Worm (Caenorhabditis elegans) whole organism, L2 larva: ENCODE results near the gene tmc-1.

ENCODE experiments used
- ama-1 ChIP-seq: fragments of 150-350 bp; optimal IDR thresholded peaks from 2 replicates; lab custom pipeline; 2018; ENCODE audit warnings: inconsistent platforms
- blmp-1 ChIP-seq: sonication (generic microtip); optimal IDR thresholded peaks from 2 replicates; lab custom pipeline; 2017; ENCODE audit warnings: missing genetic modification characterization, mild to moderate bottlenecking, missing compliant biosample characterization, antibody characterized with exemption, moderate library complexity; ENCODE audit not compliant: insufficient read depth
- egl-27 ChIP-seq: sonication (generic microtip); optimal IDR thresholded peaks from 3 replicates; lab custom pipeline; 2017; ENCODE audit warnings: missing biosample characterization, missing genetic modification reagents, missing genetic modification characterization
- elt-1 ChIP-seq: fragments of 150-350 bp; optimal IDR thresholded peaks from 2 replicates; lab custom pipeline; 2014; ENCODE audit warnings: missing biosample characterization, missing genetic modification characterization
- elt-3 ChIP-seq: sonication (generic microtip); optimal IDR thresholded peaks from 2 replicates; lab custom pipeline; 2017; ENCODE audit warnings: missing biosample characterization, missing genetic modification characterization
- fos-1 ChIP-seq: fragments of 150-350 bp; optimal IDR thresholded peaks from 2 replicates; lab custom pipeline; 2014; ENCODE audit warnings: missing biosample characterization, missing genetic modification characterization
- lin-39 ChIP-seq: fragments of 150-350 bp; optimal IDR thresholded peaks from 2 replicates; lab custom pipeline; 2014; ENCODE audit warnings: missing biosample characterization, missing genetic modification reagents, missing genetic modification characterization
- lsy-2 ChIP-seq, 2 experiments: fragments of 150-350 bp in 1 of 2; sonication (generic microtip) in 1 of 2; optimal IDR thresholded peaks; 2 replicates each; lab custom pipeline; 2014 to 2017; ENCODE audit warnings: missing biosample characterization in 2 of 2, missing genetic modification characterization in 2 of 2
- nhr-11 ChIP-seq: fragments of 150-350 bp; optimal IDR thresholded peaks from 2 replicates; lab custom pipeline; 2014; ENCODE audit warnings: missing biosample characterization, missing genetic modification characterization
- unc-62 ChIP-seq: fragments of 150-350 bp; optimal IDR thresholded peaks from 2 replicates; lab custom pipeline; 2014; ENCODE audit warnings: missing biosample characterization, missing genetic modification reagents, missing genetic modification characterization
- ztf-11 ChIP-seq: sonication (generic microtip); optimal IDR thresholded peaks from 2 replicates; lab custom pipeline; 2017; ENCODE audit warnings: missing biosample characterization, missing genetic modification characterization

- TF ChIP-seq blmp-1 (tag; lab: Kevin White, UChicago) (no peak), nhr-11 (tag; lab: Kevin White, UChicago) (no peak), elt-1 (tag; lab: Kevin White, UChicago) (no peak), egl-27 (tag; lab: Kevin White, UChicago) (peak; percentile 4), lsy-2 (tag; optimal IDR thresholded peaks at IDR 0.05; lab: Kevin White, UChicago) (peak in 1 of 2 experiments; percentile 54), ztf-11 (tag; lab: Kevin White, UChicago) (no peak), lin-39 (tag; lab: Kevin White, UChicago) (peak; percentile 52), elt-3 (tag; lab: Kevin White, UChicago) (no peak), unc-62 (GFP tag; lab: Kevin White, UChicago) (peak; percentile 22), ama-1 (lab: Kevin White, UChicago) (no peak), fos-1 (tag; lab: Kevin White, UChicago) (peak; percentile 21)
Measured at ce11 chrX:1122198-1122597, 39.8 kb upstream of the tmc-1 start.
